Worm (Caenorhabditis elegans): ENCODE results near the gene srg-32.

Gene srg-32

DNA sequence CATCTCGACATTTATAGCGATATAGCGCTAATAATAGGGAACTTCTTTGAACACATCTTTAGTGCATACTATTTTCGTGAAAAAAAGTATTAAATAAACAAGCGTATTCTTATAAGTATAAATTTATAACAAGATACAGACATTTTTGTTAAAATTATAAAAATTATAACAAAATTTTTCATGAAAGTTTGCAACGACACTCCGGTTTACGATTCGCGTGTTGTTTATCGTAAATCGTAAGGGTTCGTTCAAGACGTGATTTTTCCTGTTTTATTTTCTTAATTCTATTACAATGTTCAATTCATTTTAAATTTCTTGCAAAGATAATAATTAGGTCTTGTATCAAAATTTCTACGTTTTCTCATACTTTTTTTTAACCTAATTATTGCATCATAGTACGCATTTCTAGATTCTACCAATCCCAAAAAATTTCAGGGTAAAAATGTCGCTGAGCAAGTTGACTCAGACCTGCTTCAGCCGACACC is 10.1 kb upstream of the srg-32 start, which contains the start of gene scpl-4:
Gene scpl-4 (plus strand): TSS at position 435 of the 485 bp plus-strand sequence.
- TF ChIP-seq ces-1 (GFP tag; optimal IDR thresholded peaks at IDR 0.05) = no peak
- peak; percentile 36 for TF ChIP-seq zip-8 (tag; optimal IDR thresholded peaks at IDR 0.05)

DNA sequence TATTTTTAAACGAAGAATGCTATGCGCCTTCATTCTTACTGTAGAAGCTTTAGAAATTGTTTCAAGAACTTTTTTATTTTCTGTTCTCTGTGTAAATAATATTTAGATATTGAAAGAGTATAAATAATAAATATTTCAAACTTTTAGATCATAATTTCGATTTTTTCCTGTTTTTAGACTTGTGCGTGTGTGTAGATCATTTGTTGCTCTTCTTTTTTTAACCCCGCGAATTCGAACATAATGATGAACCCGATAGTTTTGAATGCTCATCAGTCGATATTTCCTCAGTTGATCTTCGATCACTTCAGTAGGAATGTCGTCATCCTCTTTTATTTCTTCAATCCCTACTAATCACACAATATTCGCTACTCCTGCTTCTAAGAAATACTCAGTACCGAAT is 8.6 kb upstream of the srg-32 start, which contains the start of gene T21C9.13:
Gene T21C9.13 (plus strand): TSS at position 33 of the 400 bp plus-strand sequence.
- TF ChIP-seq ceh-83 (GFP tag; optimal IDR thresholded peaks at IDR 0.05) (no peak), elt-3 (tag; optimal IDR thresholded peaks at IDR 0.05) (no peak), drap-1 (GFP tag; optimal IDR thresholded peaks at IDR 0.05) (no peak), unc-120 (tag; optimal IDR thresholded peaks at IDR 0.05; ENCODE audit: poor library complexity, severe bottlenecking) (no peak), zip-8 (tag; optimal IDR thresholded peaks at IDR 0.05) (no peak), unc-62 (GFP tag; optimal IDR thresholded peaks at IDR 0.05) (no peak)

DNA sequence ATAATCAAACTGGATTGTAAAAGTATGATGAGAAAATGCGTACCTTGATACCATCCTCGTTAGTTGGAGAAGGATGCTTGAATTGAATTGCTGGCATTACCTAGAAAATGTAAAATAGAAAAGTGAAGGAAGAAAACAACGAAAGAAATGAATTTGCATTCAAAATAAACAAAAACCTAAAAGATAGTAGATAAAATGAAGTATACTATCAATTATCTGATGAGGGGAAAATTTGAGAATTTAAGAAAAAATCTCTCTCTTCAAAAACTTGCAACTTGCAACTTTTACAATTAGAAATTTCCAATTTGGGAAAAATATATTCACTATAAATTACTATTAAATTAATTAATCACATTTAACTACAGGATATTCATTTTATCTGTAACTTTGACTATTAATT is 6.2 kb upstream of the srg-32 start, which contains the start of gene T21C9.11:
Gene T21C9.11 (minus strand): TSS at position 101 of the 400 bp plus-strand sequence.
- no peak for TF ChIP-seq lin-13 (tag; optimal IDR thresholded peaks at IDR 0.05)
- no peak for TF ChIP-seq snpc-4 (tag; optimal IDR thresholded peaks at IDR 0.05)
- TF ChIP-seq nhr-2 (tag; optimal IDR thresholded peaks at IDR 0.05) = no peak

DNA sequence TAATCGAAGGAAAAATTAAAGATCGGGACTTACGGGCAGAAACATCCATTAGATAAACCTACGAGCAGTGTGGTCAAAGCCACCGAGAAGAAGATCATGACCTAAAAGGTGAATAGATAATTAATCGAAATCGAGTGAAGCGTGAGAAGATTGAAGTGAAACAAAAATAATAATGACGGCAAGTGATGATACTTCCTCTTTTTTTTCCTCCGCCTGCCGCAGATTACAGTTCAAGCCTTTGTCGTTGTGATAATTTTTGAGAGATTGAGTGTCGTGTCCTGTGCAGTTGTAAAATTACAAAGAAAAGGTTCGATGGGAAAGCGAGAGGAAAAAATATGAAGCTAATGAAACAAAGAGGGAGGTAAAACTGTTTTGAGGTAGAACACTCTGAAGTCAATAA is 3.9 kb upstream of the srg-32 start, which contains the start of gene T21C9.9:
Gene T21C9.9 (minus strand): TSS at position 101 of the 400 bp plus-strand sequence.
- TF ChIP-seq nhr-2 (tag; optimal IDR thresholded peaks at IDR 0.05) (no peak), mls-2 (tag; optimal IDR thresholded peaks at IDR 0.05) (no peak), zip-8 (tag; optimal IDR thresholded peaks at IDR 0.05) (no peak), mab-5 (tag; optimal IDR thresholded peaks at IDR 0.05) (no peak), elt-1 (tag; optimal IDR thresholded peaks at IDR 0.05; ENCODE audit: borderline replicate concordance, insufficient read depth) (no peak), nhr-12 (tag; optimal IDR thresholded peaks at IDR 0.05) (no peak), unc-120 (tag; optimal IDR thresholded peaks at IDR 0.05; ENCODE audit: poor library complexity, severe bottlenecking) (no peak), lin-13 (tag; optimal IDR thresholded peaks at IDR 0.05) (no peak), sem-2 (GFP tag; optimal IDR thresholded peaks at IDR 0.05) (no peak), hlh-1 (tag; optimal IDR thresholded peaks at IDR 0.05) (no peak), M03D4.4 (tag; optimal IDR thresholded peaks at IDR 0.05) (no peak), nhr-28 (tag; optimal IDR thresholded peaks at IDR 0.05) (no peak)

DNA sequence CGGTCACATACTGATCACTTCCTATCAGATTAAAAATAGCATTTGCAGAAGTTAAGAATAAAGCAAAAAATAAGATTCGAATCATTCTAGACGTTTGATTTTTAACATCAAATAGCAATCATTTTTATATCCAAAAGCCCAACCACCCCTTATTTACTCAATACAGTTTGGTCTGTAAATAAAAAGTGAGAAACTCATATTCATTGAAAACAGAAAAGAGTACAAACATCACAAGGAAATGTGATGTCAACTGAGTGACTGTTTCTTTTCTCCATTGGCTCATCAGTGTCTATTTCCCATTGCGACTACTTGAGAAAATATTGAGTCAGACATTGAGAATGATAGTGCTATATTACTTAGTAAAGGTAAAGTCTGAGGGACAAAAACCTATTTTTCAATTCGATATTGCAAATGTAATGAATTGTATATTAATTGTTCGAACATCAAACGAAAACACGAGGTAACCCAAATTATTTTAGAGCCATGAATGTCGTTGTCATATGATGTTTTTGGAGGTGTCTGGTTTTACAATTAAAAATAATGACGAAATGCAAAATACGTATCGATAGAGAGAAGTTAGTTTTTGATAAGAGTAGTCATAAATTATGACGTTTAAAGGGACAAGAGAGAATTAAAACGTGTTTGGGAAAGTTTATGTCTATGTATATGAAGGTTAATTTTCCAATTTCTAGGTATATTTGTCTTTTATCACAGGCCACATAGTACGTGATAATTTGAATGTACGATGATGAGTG is 1.4 kb upstream of the srg-32 start, which contains the start of gene ttr-23:
Gene ttr-23 (minus strand): TSS at position 87 of the 755 bp plus-strand sequence.
- TF ChIP-seq elt-3 (tag; optimal IDR thresholded peaks at IDR 0.05) (no peak), cnd-1 (tag; optimal IDR thresholded peaks at IDR 0.05) (no peak), nhr-76 (tag; optimal IDR thresholded peaks at IDR 0.05) (no peak), ceh-83 (GFP tag; optimal IDR thresholded peaks at IDR 0.05) (no peak), pha-4 (tag; optimal IDR thresholded peaks at IDR 0.05) (no peak)

DNA sequence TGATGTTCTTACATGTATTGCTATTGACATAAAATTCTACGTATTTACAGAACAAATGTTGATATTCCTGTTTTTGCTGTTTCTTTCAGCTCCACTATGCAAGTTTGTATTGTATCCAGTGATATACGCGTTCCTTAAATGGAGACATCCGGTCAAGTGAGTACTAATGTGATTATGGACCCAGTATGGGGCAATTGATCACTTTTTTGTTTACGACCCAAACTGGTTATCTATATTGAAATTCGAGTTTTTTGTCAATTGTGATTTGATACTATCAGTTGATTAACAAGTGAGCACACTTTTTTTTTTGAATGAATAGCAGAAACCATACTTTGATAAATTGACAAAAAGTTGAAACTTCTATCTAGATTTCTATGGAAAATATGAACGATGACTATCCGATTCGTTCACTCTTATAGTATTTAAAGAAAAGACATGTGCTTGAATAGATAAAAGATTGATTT is 6.7 kb downstream of the srg-32 start, which contains the start of gene T21C9.6:
Gene T21C9.6 (plus strand): TSS at position 51 of the 464 bp plus-strand sequence.
- TF ChIP-seq snpc-4 (tag; optimal IDR thresholded peaks at IDR 0.05) (no peak), flh-1 (GFP tag; optimal IDR thresholded peaks at IDR 0.05) (no peak), unc-120 (tag; optimal IDR thresholded peaks at IDR 0.05; ENCODE audit: poor library complexity, severe bottlenecking) (no peak), mls-2 (tag; optimal IDR thresholded peaks at IDR 0.05) (no peak), nhr-76 (tag; optimal IDR thresholded peaks at IDR 0.05) (no peak), ceh-39 (tag; optimal IDR thresholded peaks at IDR 0.05) (no peak), cnd-1 (tag; optimal IDR thresholded peaks at IDR 0.05) (no peak), unc-39 (tag; optimal IDR thresholded peaks at IDR 0.05) (no peak), sem-2 (GFP tag; optimal IDR thresholded peaks at IDR 0.05) (no peak), lsy-2 (tag; optimal IDR thresholded peaks at IDR 0.05) (no peak), ham-2 (GFP tag; optimal IDR thresholded peaks at IDR 0.05) (no peak), lin-13 (tag; optimal IDR thresholded peaks at IDR 0.05) (no peak), mab-5 (tag; optimal IDR thresholded peaks at IDR 0.05) (no peak), nhr-28 (tag; optimal IDR thresholded peaks at IDR 0.05) (no peak), tbx-8 (GFP tag; optimal IDR thresholded peaks at IDR 0.05) (no peak)
